Worm (Caenorhabditis elegans) whole organism, mixed stage, embryonic: ENCODE data around the gene xrn-2.

Experiments
- M03D4.4 ChIP-seq: sonication (generic microtip); optimal IDR thresholded peaks from 2 replicates; lab custom pipeline; 2017; ENCODE audit warnings: mild to moderate bottlenecking, missing genetic modification characterization, missing compliant biosample characterization
- blmp-1 ChIP-seq: fragments of 150-350 bp; optimal IDR thresholded peaks from 2 replicates; lab custom pipeline; 2014; ENCODE audit warnings: missing biosample characterization, missing genetic modification characterization
- ceh-39 ChIP-seq: fragments of 150-350 bp; optimal IDR thresholded peaks from 2 replicates; lab custom pipeline; 2014; ENCODE audit warnings: missing biosample characterization, missing genetic modification characterization
- ces-1 ChIP-seq: fragments of 150-350 bp; optimal IDR thresholded peaks from 2 replicates; lab custom pipeline; 2014; ENCODE audit warnings: missing biosample characterization, missing genetic modification reagents, missing genetic modification characterization
- elt-1 ChIP-seq: sonication (generic microtip); optimal IDR thresholded peaks from 2 replicates; lab custom pipeline; 2017; ENCODE audit warnings: missing genetic modification characterization, mild to moderate bottlenecking, missing compliant biosample characterization, antibody characterized with exemption, moderate library complexity, borderline replicate concordance; ENCODE audit not compliant: insufficient read depth
- nhr-28 ChIP-seq: fragments of 150-350 bp; optimal IDR thresholded peaks from 2 replicates; lab custom pipeline; 2014; ENCODE audit warnings: missing biosample characterization, missing genetic modification characterization
- nhr-76 ChIP-seq: sonication (generic microtip); optimal IDR thresholded peaks from 2 replicates; lab custom pipeline; 2017; ENCODE audit warnings: missing biosample characterization, missing genetic modification characterization
- unc-39 ChIP-seq: fragments of 150-350 bp; optimal IDR thresholded peaks from 2 replicates; lab custom pipeline; 2014; ENCODE audit warnings: missing biosample characterization, missing genetic modification characterization
- unc-62 ChIP-seq: fragments of 150-350 bp; optimal IDR thresholded peaks from 2 replicates; lab custom pipeline; 2014; ENCODE audit warnings: missing biosample characterization, missing genetic modification reagents, missing genetic modification characterization
- ztf-11 ChIP-seq: fragments of 150-350 bp; optimal IDR thresholded peaks from 2 replicates; lab custom pipeline; 2014; ENCODE audit warnings: missing biosample characterization, missing genetic modification characterization

- no peak for TF ChIP-seq blmp-1 (tag; lab: Kevin White, UChicago)
- TF ChIP-seq nhr-76 (tag; lab: Kevin White, UChicago): no peak
- TF ChIP-seq ceh-39 (tag; lab: Kevin White, UChicago): no peak
- TF ChIP-seq unc-62 (GFP tag; lab: Kevin White, UChicago): no peak
- TF ChIP-seq elt-1 (tag; lab: Kevin White, UChicago): no peak
- no peak for TF ChIP-seq unc-39 (tag; lab: Kevin White, UChicago)
- no peak for TF ChIP-seq ces-1 (GFP tag; lab: Kevin White, UChicago)
- TF ChIP-seq ztf-11: no peak
- no peak for TF ChIP-seq M03D4.4 (tag; lab: Kevin White, UChicago)
- TF ChIP-seq nhr-28: no peak
Observed at ce11 chrII:14197499-14198096, 42.0 kb downstream of the xrn-2 start, which contains the start of gene ace-4.
